Fruit fly (Drosophila melanogaster): Measurements from ENCODE around the gene Pi3K92E.
A peak's percentile ranks its signal among the peaks of the same experiment; 100 is the strongest.

Gene Pi3K92E

DNA sequence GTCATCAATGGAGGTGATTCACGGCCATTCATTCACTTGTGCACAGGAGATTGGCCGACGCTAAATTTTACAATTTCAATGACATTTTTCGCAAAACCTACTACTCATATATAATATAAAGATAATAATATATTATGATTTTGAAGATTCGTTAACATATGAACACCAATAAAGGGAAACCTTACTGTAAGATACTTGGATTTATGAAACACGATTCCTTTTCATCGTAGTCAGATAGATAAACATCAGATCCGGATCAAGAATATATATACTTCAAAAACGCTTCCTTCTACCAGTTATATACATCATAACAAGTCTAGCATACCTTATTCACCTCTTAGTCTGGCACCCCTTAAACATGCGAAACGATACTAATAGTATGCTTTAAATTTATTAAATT, 25.3 kb upstream of the Pi3K92E start, which contains the start of gene Nep4:
Gene Nep4, minus strand, starts transcription at position 101 of the 400 bp plus-strand sequence.
- TF ChIP-seq CG15336 (GFP tag; IDR thresholded peaks at IDR 0.05) (no peak), CG32006 (GFP tag; optimal IDR thresholded peaks at IDR 0.05) (no peak), lz (GFP tag; optimal IDR thresholded peaks at IDR 0.05) (no peak), Hr39 (GFP tag; optimal IDR thresholded peaks at IDR 0.05) (no peak), CG6854 (GFP tag; optimal IDR thresholded peaks at IDR 0.05) (no peak), eg (GFP tag; IDR thresholded peaks at IDR 0.05) (no peak), acj6 (GFP tag; optimal IDR thresholded peaks at IDR 0.05) (no peak), CG7368 (GFP tag; optimal IDR thresholded peaks at IDR 0.05) (no peak), pdm3 (GFP tag; optimal IDR thresholded peaks at IDR 0.05) (no peak), fkh (GFP tag; optimal IDR thresholded peaks at IDR 0.05) (no peak), CG3032 (tag; optimal IDR thresholded peaks at IDR 0.05) (no peak), Hr4 (GFP tag; optimal IDR thresholded peaks at IDR 0.05) (no peak), achi (GFP tag; optimal IDR thresholded peaks at IDR 0.05) (no peak), Ets96B (tag; optimal IDR thresholded peaks at IDR 0.05) (no peak)

DNA sequence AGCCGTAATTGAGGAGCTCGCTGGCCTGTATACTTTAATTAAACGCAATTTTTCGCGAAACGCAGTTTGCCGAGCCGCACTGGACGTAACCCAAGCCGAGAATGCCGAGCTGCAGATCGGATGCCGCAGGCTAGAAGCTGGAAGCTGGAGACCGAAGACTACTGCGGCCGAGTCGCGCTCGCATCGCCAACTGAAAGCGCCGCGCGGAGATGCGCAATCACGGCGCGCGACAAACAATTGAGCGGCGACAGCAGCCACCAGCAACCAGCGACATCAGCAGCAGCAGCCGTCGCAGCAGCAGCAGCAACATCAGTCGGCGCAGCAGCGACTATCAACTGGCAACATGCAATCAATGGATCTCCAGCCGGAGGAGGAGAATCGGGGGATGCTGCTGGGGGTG, 22.1 kb upstream of the Pi3K92E start:
- TF ChIP-seq cyc (GFP tag; optimal IDR thresholded peaks at IDR 0.05) (no peak), CG3919 (GFP tag; optimal IDR thresholded peaks at IDR 0.05) (peak; percentile 12)

DNA sequence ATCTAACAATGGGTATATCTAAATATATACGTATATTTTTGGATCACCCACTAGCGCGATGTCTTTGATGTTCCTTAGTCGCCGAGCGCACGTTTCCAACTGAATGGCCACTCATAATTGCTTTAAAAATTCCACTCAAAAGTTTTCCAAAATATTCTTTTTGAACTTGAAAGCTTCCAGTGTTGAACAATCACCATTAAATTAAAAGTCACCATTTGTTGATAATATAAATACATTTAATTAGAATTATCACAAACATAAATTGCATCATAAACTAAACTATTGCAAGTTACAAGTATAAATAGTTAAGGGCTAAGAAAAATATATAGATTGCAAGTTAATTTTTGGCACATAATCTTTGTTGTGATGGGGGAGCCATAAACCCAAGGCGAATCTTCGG, 17.8 kb upstream of the Pi3K92E start, which contains the start of gene GluRIID:
Gene GluRIID, minus strand, starts transcription at position 101 of the 400 bp plus-strand sequence.
- TF ChIP-seq CG11294 (GFP tag; IDR thresholded peaks at IDR 0.05), result no peak
- no peak for TF ChIP-seq spab (GFP tag; optimal IDR thresholded peaks at IDR 0.05)
- TF ChIP-seq CG3032 (tag; optimal IDR thresholded peaks at IDR 0.05), result no peak
- no peak for TF ChIP-seq CG32006 (GFP tag; optimal IDR thresholded peaks at IDR 0.05)
- TF ChIP-seq fd59A (GFP tag; optimal IDR thresholded peaks at IDR 0.05), result no peak
- no peak for TF ChIP-seq net (GFP tag; optimal IDR thresholded peaks at IDR 0.05)
- TF ChIP-seq Hr4 (GFP tag; optimal IDR thresholded peaks at IDR 0.05), result no peak

DNA sequence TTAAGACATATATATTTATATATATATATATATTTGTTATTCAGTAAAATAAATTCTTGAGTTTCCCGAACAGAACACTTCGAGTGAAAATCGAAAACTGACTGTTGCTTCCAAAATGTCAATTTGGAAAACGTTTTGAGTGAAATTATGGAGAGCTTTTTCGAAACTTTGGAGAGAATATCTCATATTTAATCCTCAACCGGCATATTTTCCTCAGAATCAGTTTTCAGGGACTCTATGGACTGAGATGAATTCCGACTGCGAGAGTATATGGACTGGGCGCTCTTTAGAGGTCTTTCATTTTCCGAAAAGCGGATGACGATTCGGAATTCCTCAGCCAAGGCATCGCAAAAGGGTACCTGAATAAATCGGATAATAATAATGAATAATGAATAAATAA, 14.1 kb upstream of the Pi3K92E start, which contains the start of gene GluRIIE:
Gene GluRIIE, minus strand, starts transcription at position 101 of the 400 bp plus-strand sequence.
- no peak for TF ChIP-seq topi (GFP tag; optimal IDR thresholded peaks at IDR 0.05)
- no peak for TF ChIP-seq Sox14 (GFP tag; optimal IDR thresholded peaks at IDR 0.05)
- TF ChIP-seq CG16779 (tag; optimal IDR thresholded peaks at IDR 0.05), result no peak
- TF ChIP-seq CG3032 (tag; optimal IDR thresholded peaks at IDR 0.05), result no peak
- no peak for TF ChIP-seq spab (GFP tag; optimal IDR thresholded peaks at IDR 0.05)
- no peak for TF ChIP-seq CG8119 (GFP tag; IDR thresholded peaks at IDR 0.05)
- TF ChIP-seq dac (GFP tag; optimal IDR thresholded peaks at IDR 0.05), result no peak
- no peak for TF ChIP-seq Blimp-1 (GFP tag; optimal IDR thresholded peaks at IDR 0.05)
- TF ChIP-seq Lpt (GFP tag; optimal IDR thresholded peaks at IDR 0.05), result no peak
- TF ChIP-seq fkh (GFP tag; optimal IDR thresholded peaks at IDR 0.05), result no peak
- no peak for TF ChIP-seq svp (GFP tag)
- no peak for TF ChIP-seq CG10669 (GFP tag; optimal IDR thresholded peaks at IDR 0.05)

- TF ChIP-seq dac (GFP tag; optimal IDR thresholded peaks at IDR 0.05) (no peak), Ets21C (GFP tag; optimal IDR thresholded peaks at IDR 0.05) (no peak), OdsH (GFP tag; optimal IDR thresholded peaks at IDR 0.05) (no peak), topi (GFP tag; optimal IDR thresholded peaks at IDR 0.05) (no peak), CG3032 (tag; optimal IDR thresholded peaks at IDR 0.05) (no peak), CG6276 (GFP tag; optimal IDR thresholded peaks at IDR 0.05) (no peak)
Observed at dm6 chr3R:20635735-20636134, 1.2 kb upstream of the Pi3K92E start.

DNA sequence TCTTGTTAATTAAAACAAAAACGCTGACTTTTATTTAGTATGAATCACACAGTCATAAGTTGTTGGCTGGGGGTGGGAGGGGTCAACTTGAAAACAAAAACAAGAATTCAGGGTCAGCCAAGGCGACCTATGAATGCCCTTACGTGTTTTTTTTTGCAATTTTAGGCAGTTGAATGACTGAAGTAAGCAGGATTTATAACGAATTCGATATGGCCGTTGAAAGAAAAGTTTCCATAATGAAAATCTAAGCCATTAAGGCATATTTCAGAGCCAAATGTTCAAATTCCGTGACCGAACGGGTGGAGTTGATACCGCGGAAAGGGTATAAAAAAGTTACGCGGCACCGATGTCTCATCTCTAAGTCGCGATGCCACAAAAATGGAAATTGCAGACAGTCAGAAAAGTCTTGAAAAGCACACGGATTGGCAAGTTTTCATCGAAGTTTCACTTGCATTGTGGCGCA, 517 bp downstream of the Pi3K92E start:
- TF ChIP-seq OdsH (GFP tag; optimal IDR thresholded peaks at IDR 0.05) (no peak), CG16779 (tag; optimal IDR thresholded peaks at IDR 0.05) (no peak), CG4318 (GFP tag; optimal IDR thresholded peaks at IDR 0.05) (no peak), Eip75B (GFP tag; optimal IDR thresholded peaks at IDR 0.05) (no peak), CG8319 (GFP tag; optimal IDR thresholded peaks at IDR 0.05) (no peak), pdm3 (GFP tag; optimal IDR thresholded peaks at IDR 0.05) (no peak), acj6 (GFP tag; optimal IDR thresholded peaks at IDR 0.05) (peak; percentile 78), CG6808 (GFP tag; optimal IDR thresholded peaks at IDR 0.05) (no peak), eg (GFP tag; IDR thresholded peaks at IDR 0.05) (no peak; the same call in 1 of the 3 replicates), ss (GFP tag; optimal IDR thresholded peaks at IDR 0.05) (no peak), lz (GFP tag; optimal IDR thresholded peaks at IDR 0.05) (peak; percentile 81), Lpt (GFP tag; optimal IDR thresholded peaks at IDR 0.05) (no peak), CG6792 (GFP tag; optimal IDR thresholded peaks at IDR 0.05) (peak; percentile 77), CG15336 (GFP tag; IDR thresholded peaks at IDR 0.05) (peak; percentile 79; the same call in 1 of the 2 replicates), CG32006 (GFP tag; optimal IDR thresholded peaks at IDR 0.05) (no peak), Gug (GFP tag; IDR thresholded peaks at IDR 0.05) (peak; percentile 49), Eip78C (GFP tag) (peak; percentile 34), Ets21C (GFP tag; optimal IDR thresholded peaks at IDR 0.05) (peak; percentile 68), CG11762 (GFP tag; optimal IDR thresholded peaks at IDR 0.05; ENCODE audit: insufficient read depth) (peak; percentile 54)

Measured in whole organism, prepupa.